Worm (Caenorhabditis elegans) whole organism, L4 larva: ENCODE measurements around the gene str-5.

ENCODE experiments used
- F10B5.3 ChIP-seq: sonication (generic microtip); optimal IDR thresholded peaks from 2 replicates; lab custom pipeline; 2016; ENCODE audit warnings: mild to moderate bottlenecking, missing genetic modification characterization, missing compliant biosample characterization
- F37D6.2 ChIP-seq: sonication (generic microtip); optimal IDR thresholded peaks from 2 replicates; lab custom pipeline; 2016; ENCODE audit warnings: mild to moderate bottlenecking, missing genetic modification characterization, missing compliant biosample characterization
- F44E2.7 ChIP-seq: fragments of 200-800 bp; sonication (Bioruptor generic); IDR thresholded peaks from 2 replicates; pipeline ENCODE4 v2.1.2; 2022; ENCODE audit warnings: missing genetic modification characterization, missing compliant biosample characterization
- R02D3.7 ChIP-seq: fragments of 150-350 bp; sonication (generic microtip); optimal IDR thresholded peaks from 3 replicates; lab custom pipeline; 2014; ENCODE audit warnings: missing biosample characterization, missing genetic modification characterization
- Y5F2A.4 ChIP-seq: fragments of 200-800 bp; sonication (Bioruptor generic); optimal IDR thresholded peaks from 2 replicates; lab custom pipeline; 2018; ENCODE audit warnings: mild to moderate bottlenecking, missing genetic modification characterization, missing compliant biosample characterization
- ZK337.2 ChIP-seq: fragments of 200-800 bp; sonication (Bioruptor generic); IDR thresholded peaks from 2 replicates; pipeline ENCODE4 v1.3.6; 2022; ENCODE audit warnings: missing genetic modification reagents, missing genetic modification characterization, missing compliant biosample characterization
- aha-1 ChIP-seq: fragments of 150-350 bp; peaks from one replicate; lab custom pipeline; 2014; ENCODE audit warnings: missing biosample characterization, missing genetic modification characterization
- ama-1 ChIP-seq: fragments of 150-350 bp; optimal IDR thresholded peaks from 2 replicates; lab custom pipeline; 2014; ENCODE audit warnings: inconsistent platforms, mixed read lengths
- ceh-82 ChIP-seq: sonication (generic microtip); optimal IDR thresholded peaks from 2 replicates; lab custom pipeline; 2017; ENCODE audit warnings: missing biosample characterization, missing genetic modification characterization
- ces-1 ChIP-seq: fragments of 150-350 bp; sonication (generic microtip); optimal IDR thresholded peaks from 4 replicates; lab custom pipeline; 2014; ENCODE audit warnings: missing biosample characterization, missing genetic modification reagents, missing genetic modification characterization
- daf-12 ChIP-seq: fragments of 150-350 bp; optimal IDR thresholded peaks from 2 replicates; lab custom pipeline; 2014; ENCODE audit warnings: missing biosample characterization, missing genetic modification reagents, missing genetic modification characterization
- dmd-6 ChIP-seq: fragments of 200-800 bp; sonication (Bioruptor generic); IDR thresholded peaks from 2 replicates; pipeline ENCODE4 v1.3.6; 2022; ENCODE audit warnings: missing genetic modification reagents, missing genetic modification characterization, missing compliant biosample characterization
- dmd-9 ChIP-seq: fragments of 200-800 bp; sonication (Bioruptor generic); IDR thresholded peaks from 2 replicates; pipeline ENCODE4 v1.3.6; 2022; ENCODE audit warnings: missing genetic modification reagents, missing genetic modification characterization, missing compliant biosample characterization
- gei-8 ChIP-seq: fragments of 200-800 bp; sonication (Bioruptor generic); optimal IDR thresholded peaks from 2 replicates; lab custom pipeline; 2018; ENCODE audit warnings: mild to moderate bottlenecking, missing genetic modification characterization, missing compliant biosample characterization
- hif-1 ChIP-seq, 2 experiments: sonication (generic microtip); optimal IDR thresholded peaks; 2 replicates each; lab custom pipeline; 2016 to 2017; ENCODE audit warnings: missing compliant biosample characterization in 2 of 2, missing genetic modification characterization in 2 of 2, missing genetic modification reagents in 2 of 2, missing genotype in 2 of 2, mild to moderate bottlenecking in 1 of 2
- hlh-30 ChIP-seq: sonication (generic microtip); optimal IDR thresholded peaks from 2 replicates; lab custom pipeline; 2017; ENCODE audit warnings: antibody characterized with exemption, mild to moderate bottlenecking, missing genetic modification characterization, missing compliant biosample characterization; ENCODE audit not compliant: insufficient read depth
- lin-1 ChIP-seq: fragments of 200-800 bp; sonication (Bioruptor generic); IDR thresholded peaks from 2 replicates; pipeline ENCODE4 v1.3.6; 2022; ENCODE audit warnings: missing genetic modification reagents, missing genetic modification characterization, missing compliant biosample characterization
- lin-29 ChIP-seq: fragments of 200-800 bp; sonication (Bioruptor generic); IDR thresholded peaks from 2 replicates; pipeline ENCODE4 v1.3.6; 2022; ENCODE audit warnings: missing genetic modification reagents, missing genetic modification characterization, missing compliant biosample characterization
- lin-38 ChIP-seq: fragments of 200-800 bp; sonication (Bioruptor generic); IDR thresholded peaks from 2 replicates; pipeline ENCODE4 v1.3.6; 2022; ENCODE audit warnings: missing genetic modification reagents, missing genetic modification characterization, missing compliant biosample characterization
- lin-39 ChIP-seq: fragments of 150-350 bp; optimal IDR thresholded peaks from 2 replicates; lab custom pipeline; 2014; ENCODE audit warnings: missing biosample characterization, missing genetic modification reagents, missing genetic modification characterization
- lir-3 ChIP-seq: sonication (generic microtip); optimal IDR thresholded peaks from 2 replicates; lab custom pipeline; 2016; ENCODE audit warnings: mild to moderate bottlenecking, missing genetic modification characterization, missing compliant biosample characterization
- madf-5 ChIP-seq, 2 experiments: fragments of 200-800 bp; sonication (Bioruptor generic); IDR thresholded peaks; 2 replicates each; pipeline ENCODE4 v1.3.6; 2022; ENCODE audit warnings: missing compliant biosample characterization in 2 of 2, missing genetic modification characterization in 2 of 2
- madf-9 ChIP-seq: fragments of 200-800 bp; sonication (Bioruptor generic); conservative IDR thresholded peaks from 2 replicates; pipeline ENCODE4 v1.3.6; 2022; ENCODE audit warnings: missing genetic modification reagents, missing genetic modification characterization, missing compliant biosample characterization
- mdt-29 ChIP-seq: fragments of 200-800 bp; sonication (Bioruptor generic); IDR thresholded peaks from 2 replicates; pipeline ENCODE4 v1.3.6; 2022; ENCODE audit warnings: missing genetic modification reagents, missing genetic modification characterization, missing compliant biosample characterization
- mep-1 ChIP-seq: fragments of 150-350 bp; sonication (generic microtip); optimal IDR thresholded peaks from 3 replicates; lab custom pipeline; 2014; ENCODE audit warnings: missing biosample characterization, missing genetic modification characterization
- mxl-2 ChIP-seq: fragments of 200-800 bp; sonication (Bioruptor generic); conservative IDR thresholded peaks from 2 replicates; pipeline ENCODE4 v1.3.6; 2022; ENCODE audit warnings: missing genetic modification reagents, missing genetic modification characterization, missing compliant biosample characterization
- nhr-102 ChIP-seq: sonication (generic microtip); optimal IDR thresholded peaks from 2 replicates; lab custom pipeline; 2016; ENCODE audit warnings: mild to moderate bottlenecking, missing genetic modification characterization, moderate library complexity, missing compliant biosample characterization
- nhr-11 ChIP-seq: fragments of 150-350 bp; optimal IDR thresholded peaks from 2 replicates; lab custom pipeline; 2014; ENCODE audit warnings: missing biosample characterization, missing genetic modification characterization
- nhr-237 ChIP-seq: sonication (generic microtip); optimal IDR thresholded peaks from 2 replicates; lab custom pipeline; 2017; ENCODE audit warnings: missing biosample characterization, missing genetic modification characterization
- nhr-77 ChIP-seq: fragments of 150-350 bp; optimal IDR thresholded peaks from 2 replicates; lab custom pipeline; 2014; ENCODE audit warnings: missing biosample characterization, missing genetic modification characterization
- pha-4 ChIP-seq, 2 experiments: fragments of 150-350 bp in 1 of 2; fragments of 200-800 bp in 1 of 2; sonication (Bioruptor generic) in 1 of 2; IDR thresholded peaks in 1 of 2; optimal IDR thresholded peaks in 1 of 2; 2 replicates each; pipeline versions ENCODE4 v1.3.6 to Lab custom; 2014 to 2022; ENCODE audit warnings: missing genetic modification characterization in 2 of 2, missing genetic modification reagents in 2 of 2, missing biosample characterization in 1 of 2, missing compliant biosample characterization in 1 of 2
- php-3 ChIP-seq: fragments of 200-800 bp; sonication (Bioruptor generic); IDR thresholded peaks from 2 replicates; pipeline ENCODE4 v1.3.6; 2022; ENCODE audit warnings: missing genetic modification reagents, missing genetic modification characterization, missing compliant biosample characterization
- sdz-12 ChIP-seq: fragments of 200-800 bp; sonication (Bioruptor generic); optimal IDR thresholded peaks from 2 replicates; lab custom pipeline; 2018; ENCODE audit warnings: mild to moderate bottlenecking, missing genetic modification characterization, missing compliant biosample characterization
- tag-97 ChIP-seq: fragments of 200-800 bp; sonication (Bioruptor generic); IDR thresholded peaks from 2 replicates; pipeline ENCODE4 v1.3.6; 2022; ENCODE audit warnings: missing genetic modification characterization, missing compliant biosample characterization
- tra-1 ChIP-seq: fragments of 200-800 bp; sonication (Bioruptor generic); IDR thresholded peaks from 2 replicates; pipeline ENCODE4 v1.3.6; 2022; ENCODE audit warnings: missing genetic modification reagents, missing genetic modification characterization, missing compliant biosample characterization
- unc-62 ChIP-seq, 3 experiments: fragments of 150-350 bp in 1 of 3; sonication (generic microtip); optimal IDR thresholded peaks in 2 of 3; peaks in 1 of 3; 1 replicate in 1 of 3; 2 replicates in 2 of 3; lab custom pipeline; 2014 to 2017; ENCODE audit warnings: missing biosample characterization in 3 of 3, missing genetic modification characterization in 3 of 3, missing genetic modification reagents in 3 of 3, missing genotype in 1 of 3
- vab-7 ChIP-seq: fragments of 200-800 bp; sonication (Bioruptor generic); IDR thresholded peaks from 2 replicates; pipeline ENCODE4 v1.3.6; 2022; ENCODE audit warnings: missing genetic modification reagents, missing genetic modification characterization, missing compliant biosample characterization
- ztf-11 ChIP-seq: fragments of 150-350 bp; optimal IDR thresholded peaks from 2 replicates; lab custom pipeline; 2014; ENCODE audit warnings: missing biosample characterization, missing genetic modification characterization

str-5 gene

ce11 chrV:15776651-15777050 is 23.6 kb downstream of the str-5 start, which contains the start of gene nhr-283:
nhr-283 (minus strand) TSS chrV:15776751.
- TF ChIP-seq unc-62 (GFP tag; optimal IDR thresholded peaks at IDR 0.05 in 1 of 2; lab: Kevin White, UChicago) (peak in 1 of 2 experiments; percentile 55), unc-62 (tag; optimal IDR thresholded peaks at IDR 0.05; lab: Kevin White, UChicago) (no peak), dmd-9 (no peak)

- TF ChIP-seq lin-39 (tag; lab: Kevin White, UChicago) (no peak), vab-7 (GFP tag; lab: Robert Waterston, UW) (no peak), sdz-12 (GFP tag; lab: Kevin White, UChicago) (no peak), Y5F2A.4 (GFP tag; lab: Kevin White, UChicago) (no peak)
These were observed 26.2 kb downstream of the str-5 start, which contains the start of the genes nhr-285 and irld-52 for ce11 chrV:15779128-15779729. nhr-285 (minus strand) TSS chrV:15779228. irld-52 (plus strand) TSS chrV:15779679.

ce11 chrV:15781086-15781485 is 28.0 kb downstream of the str-5 start, which contains the start of gene T26E4.2:
T26E4.2 (plus strand) TSS chrV:15781386.
- TF ChIP-seq madf-5 (GFP tag; IDR thresholded peaks at IDR 0.05; lab: Robert Waterston, UW): no peak
- TF ChIP-seq nhr-102 (tag; lab: Kevin White, UChicago): no peak
- no peak for TF ChIP-seq lin-29 (GFP tag; lab: Robert Waterston, UW)
- TF ChIP-seq Y5F2A.4 (GFP tag; lab: Kevin White, UChicago): no peak
- no peak for TF ChIP-seq nhr-11 (tag; lab: Kevin White, UChicago)
- TF ChIP-seq lin-38 (GFP tag; lab: Robert Waterston, UW): no peak
- TF ChIP-seq lir-3 (tag; lab: Kevin White, UChicago): no peak
- TF ChIP-seq nhr-77 (tag; lab: Kevin White, UChicago): no peak
- no peak for TF ChIP-seq daf-12 (tag; lab: Kevin White, UChicago)
- no peak for TF ChIP-seq F44E2.7 (GFP tag; lab: Robert Waterston, UW)
- no peak for TF ChIP-seq madf-9 (GFP tag; lab: Robert Waterston, UW)
- no peak for TF ChIP-seq pha-4 (GFP tag; IDR thresholded peaks at IDR 0.05; lab: Robert Waterston, UW)
- TF ChIP-seq pha-4 (tag; optimal IDR thresholded peaks at IDR 0.05; lab: Kevin White, UChicago): no peak
- TF ChIP-seq ceh-82 (tag; lab: Kevin White, UChicago): no peak
- no peak for TF ChIP-seq hif-1 (tag; optimal IDR thresholded peaks at IDR 0.05; lab: Kevin White, UChicago)
- no peak for TF ChIP-seq mep-1 (tag; lab: Kevin White, UChicago)
- no peak for TF ChIP-seq php-3 (GFP tag; lab: Robert Waterston, UW)
- TF ChIP-seq lin-1 (GFP tag; lab: Robert Waterston, UW): no peak
- no peak for TF ChIP-seq ces-1 (GFP tag; lab: Kevin White, UChicago)
- no peak for TF ChIP-seq dmd-6 (GFP tag; lab: Robert Waterston, UW)
- TF ChIP-seq mdt-29 (GFP tag; lab: Robert Waterston, UW): no peak

ce11 chrV:15782494-15782893 is 29.5 kb downstream of the str-5 start, which contains the start of gene T26E4.3:
T26E4.3 (plus strand) TSS chrV:15782794.
- no peak for TF ChIP-seq ztf-11 (tag; lab: Kevin White, UChicago)
- TF ChIP-seq tag-97 (GFP tag; lab: Robert Waterston, UW): no peak
- no peak for TF ChIP-seq R02D3.7 (tag; lab: Kevin White, UChicago)
- no peak for TF ChIP-seq hlh-30 (tag; lab: Kevin White, UChicago)
- no peak for TF ChIP-seq tra-1
- TF ChIP-seq F10B5.3: no peak
- no peak for TF ChIP-seq mdt-29 (GFP tag; lab: Robert Waterston, UW)
- TF ChIP-seq ZK337.2 (GFP tag; lab: Robert Waterston, UW): no peak
- TF ChIP-seq F37D6.2 (tag; lab: Kevin White, UChicago): no peak
- no peak for TF ChIP-seq gei-8 (GFP tag; lab: Kevin White, UChicago)
- TF ChIP-seq nhr-237 (tag; lab: Kevin White, UChicago): no peak
- TF ChIP-seq ama-1 (lab: Kevin White, UChicago): no peak
- no peak for TF ChIP-seq aha-1 (tag; lab: Kevin White, UChicago)
- TF ChIP-seq mxl-2 (GFP tag; lab: Robert Waterston, UW): no peak
- TF ChIP-seq dmd-9: no peak
- no peak for TF ChIP-seq vab-7 (GFP tag; lab: Robert Waterston, UW)
